Worm (Caenorhabditis elegans): Measurements from ENCODE around the gene eif-1.A.

The eif-1.A gene

ce11 chrIV:4763844-4764243, 46.9 kb upstream of the eif-1.A start, which contains the start of gene Y17G9B.2:
Gene Y17G9B.2 (plus strand): TSS chrIV:4764144.
- TF ChIP-seq ceh-9 (tag; optimal IDR thresholded peaks at IDR 0.05), result no peak
- no peak for TF ChIP-seq nfya-1 (tag; optimal IDR thresholded peaks at IDR 0.05; ENCODE audit: insufficient read depth)
- no peak for TF ChIP-seq nhr-12 (tag; optimal IDR thresholded peaks at IDR 0.05)
- TF ChIP-seq jun-1 (tag; optimal IDR thresholded peaks at IDR 0.05), result no peak
- TF ChIP-seq egl-5 (tag; optimal IDR thresholded peaks at IDR 0.05), result no peak
- no peak for TF ChIP-seq nhr-11 (tag; optimal IDR thresholded peaks at IDR 0.05)
- no peak for TF ChIP-seq egl-27 (tag; optimal IDR thresholded peaks at IDR 0.05)
- no peak for TF ChIP-seq fkh-2 (tag; optimal IDR thresholded peaks at IDR 0.05)
- TF ChIP-seq tbx-2 (tag; optimal IDR thresholded peaks at IDR 0.05), result no peak
- no peak for TF ChIP-seq elt-3 (tag; optimal IDR thresholded peaks at IDR 0.05)
- no peak for TF ChIP-seq daf-12 (tag; optimal IDR thresholded peaks at IDR 0.05)
- TF ChIP-seq lsy-12 (tag; optimal IDR thresholded peaks at IDR 0.05), result no peak
- no peak for TF ChIP-seq mml-1 (tag; optimal IDR thresholded peaks at IDR 0.05)
- no peak for TF ChIP-seq nhr-43 (tag; optimal IDR thresholded peaks at IDR 0.05; ENCODE audit: poor library complexity, severe bottlenecking)
- no peak for TF ChIP-seq nhr-67 (tag; optimal IDR thresholded peaks at IDR 0.05)
- TF ChIP-seq ceh-82 (tag; optimal IDR thresholded peaks at IDR 0.05), result no peak
- TF ChIP-seq ztf-4 (tag; optimal IDR thresholded peaks at IDR 0.05), result no peak

ce11 chrIV:4764422-4764821, 46.3 kb upstream of the eif-1.A start, which contains the start of gene npp-26:
Gene npp-26 (plus strand): TSS chrIV:4764722.
- TF ChIP-seq elt-1 (tag; optimal IDR thresholded peaks at IDR 0.05), result no peak
- TF ChIP-seq mml-1 (tag; optimal IDR thresholded peaks at IDR 0.05), result no peak

ce11 chrIV:4771792-4772191, 38.9 kb upstream of the eif-1.A start, which contains the start of gene R11E3.2:
Gene R11E3.2 (plus strand): TSS chrIV:4772092.
- TF ChIP-seq nhr-76 (tag; optimal IDR thresholded peaks at IDR 0.05) (no peak), elt-2 (tag; optimal IDR thresholded peaks at IDR 0.05) (no peak), fos-1 (tag; optimal IDR thresholded peaks at IDR 0.05) (no peak), skn-1 (tag; optimal IDR thresholded peaks at IDR 0.05) (no peak), mdl-1 (tag; optimal IDR thresholded peaks at IDR 0.05) (no peak), unc-62 (GFP tag; optimal IDR thresholded peaks at IDR 0.05) (no peak), ztf-11 (tag; optimal IDR thresholded peaks at IDR 0.05) (no peak), egl-27 (tag; optimal IDR thresholded peaks at IDR 0.05) (no peak), lin-15B (tag; optimal IDR thresholded peaks at IDR 0.05) (no peak), nhr-23 (tag; optimal IDR thresholded peaks at IDR 0.05) (no peak), zag-1 (tag; optimal IDR thresholded peaks at IDR 0.05) (no peak), R02D3.7 (tag; optimal IDR thresholded peaks at IDR 0.05) (no peak), egl-5 (tag; optimal IDR thresholded peaks at IDR 0.05) (no peak), pqm-1 (tag; optimal IDR thresholded peaks at IDR 0.05) (no peak), nfya-1 (tag; optimal IDR thresholded peaks at IDR 0.05; ENCODE audit: insufficient read depth) (no peak), ceh-28 (tag; optimal IDR thresholded peaks at IDR 0.05) (no peak), lsy-12 (tag; optimal IDR thresholded peaks at IDR 0.05) (no peak), snpc-4 (tag; optimal IDR thresholded peaks at IDR 0.05) (no peak), unc-39 (tag; optimal IDR thresholded peaks at IDR 0.05) (no peak), nhr-12 (tag; optimal IDR thresholded peaks at IDR 0.05) (no peak)

ce11 chrIV:4776001-4776400, 34.7 kb upstream of the eif-1.A start, which contains the start of gene R11E3.19:
Gene R11E3.19 (minus strand): TSS chrIV:4776101.
- TF ChIP-seq lin-15B (tag; optimal IDR thresholded peaks at IDR 0.05) (no peak), elt-3 (tag; optimal IDR thresholded peaks at IDR 0.05) (no peak), snpc-4 (tag; optimal IDR thresholded peaks at IDR 0.05) (no peak), egl-5 (tag; optimal IDR thresholded peaks at IDR 0.05) (no peak), nfya-1 (tag; optimal IDR thresholded peaks at IDR 0.05; ENCODE audit: insufficient read depth) (no peak), fkh-10 (GFP tag; optimal IDR thresholded peaks at IDR 0.05) (no peak), jun-1 (tag; optimal IDR thresholded peaks at IDR 0.05) (no peak), ztf-11 (tag; optimal IDR thresholded peaks at IDR 0.05) (no peak), nhr-28 (tag; optimal IDR thresholded peaks at IDR 0.05) (no peak), nhr-25 (tag; optimal IDR thresholded peaks at IDR 0.05) (no peak), zag-1 (tag; optimal IDR thresholded peaks at IDR 0.05) (no peak), daf-12 (tag; optimal IDR thresholded peaks at IDR 0.05) (no peak), nhr-23 (tag; optimal IDR thresholded peaks at IDR 0.05) (no peak), elt-1 (tag; optimal IDR thresholded peaks at IDR 0.05) (no peak), pha-4 (tag; optimal IDR thresholded peaks at IDR 0.05) (no peak), egl-27 (tag; optimal IDR thresholded peaks at IDR 0.05) (no peak), R02D3.7 (tag; optimal IDR thresholded peaks at IDR 0.05) (no peak), tbx-2 (tag; optimal IDR thresholded peaks at IDR 0.05) (no peak)
